Fruit fly (Drosophila melanogaster) whole organism, embryonic: ENCODE measurements around the gene CG9782.

Source experiments
- Awh ChIP-seq: fragments of 200-800 bp; sonication (Bioruptor generic); IDR thresholded peaks from 2 replicates; pipeline ENCODE4, ENCODE4 v1.3.6; 2022; ENCODE audit warnings: missing biosample characterization, missing genetic modification characterization
- CG10147 ChIP-seq: fragments of 200-800 bp; sonication (Bioruptor generic); optimal IDR thresholded peaks from 2 replicates; lab custom pipeline; 2019; ENCODE audit warnings: missing biosample characterization, mild to moderate bottlenecking, missing genetic modification characterization, moderate library complexity
- CG10209 ChIP-seq: fragments of 200-800 bp; sonication (Bioruptor generic); optimal IDR thresholded peaks from 3 replicates; lab custom pipeline; 2017; ENCODE audit warnings: missing biosample characterization, mild to moderate bottlenecking, missing genetic modification characterization, missing genetic modification reagents
- CG10431 ChIP-seq: fragments of 200-800 bp; sonication (Bioruptor generic); optimal IDR thresholded peaks from 3 replicates; lab custom pipeline; 2018; ENCODE audit warnings: missing biosample characterization, mild to moderate bottlenecking, missing genetic modification characterization
- CG10979 ChIP-seq: fragments of 200-800 bp; sonication (Bioruptor generic); optimal IDR thresholded peaks from 2 replicates; lab custom pipeline; 2018; ENCODE audit warnings: missing biosample characterization, mild to moderate bottlenecking, missing genetic modification characterization, moderate library complexity
- CG11456 ChIP-seq: fragments of 200-800 bp; sonication (Bioruptor generic); IDR thresholded peaks from 3 replicates; pipeline ENCODE4 v1.3.6; 2022; ENCODE audit warnings: missing biosample characterization, missing genetic modification characterization
- CG11695 ChIP-seq: fragments of 200-800 bp; sonication (Bioruptor generic); IDR thresholded peaks from 3 replicates; pipeline ENCODE4 v1.3.6; 2022; ENCODE audit warnings: missing biosample characterization, missing genetic modification characterization
- CG12236 ChIP-seq: fragments of 200-800 bp; sonication (Bioruptor generic); optimal IDR thresholded peaks from 2 replicates; lab custom pipeline; 2016; ENCODE audit warnings: missing biosample characterization, missing genetic modification characterization
- CG13296 ChIP-seq: fragments of 200-800 bp; sonication (Bioruptor generic); optimal IDR thresholded peaks from 3 replicates; lab custom pipeline; 2018; ENCODE audit warnings: missing biosample characterization, mild to moderate bottlenecking, missing genetic modification characterization
- CG14965 ChIP-seq: fragments of 200-800 bp; sonication (Bioruptor generic); optimal IDR thresholded peaks from 2 replicates; lab custom pipeline; 2016; ENCODE audit warnings: missing biosample characterization, missing genetic modification characterization, borderline replicate concordance
- CG1603 ChIP-seq: fragments of 200-800 bp; sonication (Bioruptor generic); optimal IDR thresholded peaks from 2 replicates; lab custom pipeline; 2019; ENCODE audit warnings: missing biosample characterization, mild to moderate bottlenecking, missing genetic modification characterization, moderate library complexity
- CG16815 ChIP-seq: fragments of 200-800 bp; sonication (Bioruptor generic); optimal IDR thresholded peaks from 3 replicates; lab custom pipeline; 2017; ENCODE audit warnings: missing biosample characterization, mild to moderate bottlenecking, missing genetic modification characterization
- CG16863 ChIP-seq: fragments of 200-800 bp; sonication (Bioruptor generic); optimal IDR thresholded peaks from 3 replicates; lab custom pipeline; 2016; ENCODE audit warnings: missing biosample characterization, missing genetic modification characterization
- CG17328 ChIP-seq: fragments of 200-800 bp; sonication (Bioruptor generic); IDR thresholded peaks from 2 replicates; pipeline ENCODE4 v1.3.6; 2022; ENCODE audit warnings: missing biosample characterization, missing genetic modification characterization
- CG18476 ChIP-seq: fragments of 200-800 bp; sonication (Bioruptor generic); optimal IDR thresholded peaks from 2 replicates; lab custom pipeline; 2016; ENCODE audit warnings: missing biosample characterization, mild to moderate bottlenecking, missing genetic modification characterization
- CG2712 ChIP-seq: fragments of 200-800 bp; optimal IDR thresholded peaks from 3 replicates; lab custom pipeline; 2019; ENCODE audit warnings: missing biosample characterization, mild to moderate bottlenecking, missing genetic modification characterization, moderate library complexity
- CG34376 ChIP-seq: fragments of 200-800 bp; sonication (Bioruptor generic); optimal IDR thresholded peaks from 2 replicates; lab custom pipeline; 2018; ENCODE audit warnings: missing biosample characterization, mild to moderate bottlenecking, missing genetic modification characterization
- CG34422 ChIP-seq: fragments of 200-800 bp; sonication (Bioruptor generic); IDR thresholded peaks from 3 replicates; pipeline ENCODE4 v1.3.6; 2022; ENCODE audit warnings: missing biosample characterization, missing genetic modification characterization
- CG4404 ChIP-seq: fragments of 200-800 bp; sonication (Bioruptor generic); IDR thresholded peaks from 2 replicates; pipeline ENCODE4 v1.3.6; 2022; ENCODE audit warnings: missing biosample characterization, missing genetic modification characterization
- CG6272 ChIP-seq: fragments of 200-800 bp; sonication (Bioruptor generic); IDR thresholded peaks from 2 replicates; pipeline ENCODE4 v1.3.6; 2022; ENCODE audit warnings: missing biosample characterization, missing genetic modification characterization
- CG8359 ChIP-seq: fragments of 200-800 bp; sonication (Bioruptor generic); optimal IDR thresholded peaks from 2 replicates; lab custom pipeline; 2017; ENCODE audit warnings: missing biosample characterization, mild to moderate bottlenecking, missing genetic modification characterization, borderline replicate concordance
- CG8765 ChIP-seq: fragments of 200-800 bp; sonication (Bioruptor generic); IDR thresholded peaks from 2 replicates; pipeline ENCODE4 v1.3.6; 2022; ENCODE audit warnings: missing biosample characterization, missing genetic modification characterization
- CG8924 ChIP-seq: fragments of 200-800 bp; optimal IDR thresholded peaks from 3 replicates; lab custom pipeline; 2019; ENCODE audit warnings: missing biosample characterization, mild to moderate bottlenecking, missing genetic modification characterization, moderate library complexity
- CG9727 ChIP-seq: fragments of 200-800 bp; sonication (Bioruptor generic); optimal IDR thresholded peaks from 3 replicates; lab custom pipeline; 2017; ENCODE audit warnings: missing biosample characterization, mild to moderate bottlenecking, missing genetic modification characterization
- CTCF ChIP-seq: fragments of 200-800 bp; sonication (Bioruptor generic); optimal IDR thresholded peaks from 2 replicates; lab custom pipeline; 2017; ENCODE audit warnings: missing biosample characterization, mild to moderate bottlenecking, missing genetic modification characterization, moderate library complexity
- Dbx ChIP-seq: fragments of 200-800 bp; sonication (Bioruptor generic); IDR thresholded peaks from 3 replicates; pipeline ENCODE4 v1.3.6; 2022; ENCODE audit warnings: missing biosample characterization, missing genetic modification characterization
- Drgx ChIP-seq: fragments of 200-800 bp; sonication (Bioruptor generic); IDR thresholded peaks from 2 replicates; pipeline ENCODE4 v1.3.6; 2022; ENCODE audit warnings: missing biosample characterization, missing genetic modification characterization
- Hmr ChIP-seq: fragments of 200-800 bp; sonication (Bioruptor generic); optimal IDR thresholded peaks from 3 replicates; lab custom pipeline; 2017; ENCODE audit warnings: mild to moderate bottlenecking, missing biosample characterization, missing genetic modification reagents, missing genetic modification characterization
- Jarid2 ChIP-seq: fragments of 200-800 bp; sonication (Bioruptor generic); optimal IDR thresholded peaks from 3 replicates; lab custom pipeline; 2017; ENCODE audit warnings: mild to moderate bottlenecking, missing biosample characterization, missing genetic modification reagents, missing genetic modification characterization
- Kr ChIP-seq: fragments of 200-800 bp; sonication (Bioruptor generic); optimal IDR thresholded peaks from 2 replicates; lab custom pipeline; 2017; ENCODE audit warnings: missing biosample characterization, mild to moderate bottlenecking, missing genetic modification characterization
- Mes4 ChIP-seq: fragments of 200-800 bp; sonication (Bioruptor generic); optimal IDR thresholded peaks from 2 replicates; lab custom pipeline; 2016; ENCODE audit warnings: missing biosample characterization, missing genetic modification characterization
- Sox102F ChIP-seq: fragments of 200-800 bp; sonication (Bioruptor generic); optimal IDR thresholded peaks from 2 replicates; lab custom pipeline; 2018; ENCODE audit warnings: missing biosample characterization, mild to moderate bottlenecking, missing genetic modification characterization, moderate library complexity
- Spps ChIP-seq: fragments of 200-800 bp; sonication (Bioruptor generic); optimal IDR thresholded peaks from 2 replicates; lab custom pipeline; 2018; ENCODE audit warnings: missing biosample characterization, mild to moderate bottlenecking, missing genetic modification characterization
- Ssrp ChIP-seq: fragments of 200-800 bp; sonication (Bioruptor generic); optimal IDR thresholded peaks from 2 replicates; lab custom pipeline; 2018; ENCODE audit warnings: missing biosample characterization, mild to moderate bottlenecking, missing genetic modification characterization, moderate library complexity
- Stat92E ChIP-seq, 3 experiments: fragments of >200 bp in 2 of 3; fragments of 200-800 bp in 1 of 3; sonication (Bioruptor generic) in 1 of 3; optimal IDR thresholded peaks; 2 replicates each; lab custom pipeline; 2017 to 2019; ENCODE audit warnings: missing biosample characterization in 3 of 3, missing genetic modification characterization in 3 of 3, mild to moderate bottlenecking in 1 of 3, moderate library complexity in 1 of 3
- Xrp1 ChIP-seq: fragments of 200-800 bp; sonication (Bioruptor generic); IDR thresholded peaks from 2 replicates; pipeline ENCODE4 v1.3.6; 2022; ENCODE audit warnings: missing biosample characterization, missing genetic modification characterization
- ase ChIP-seq: fragments of 200-800 bp; sonication (Bioruptor generic); IDR thresholded peaks from 3 replicates; pipeline ENCODE4 v1.3.6; 2022; ENCODE audit warnings: missing biosample characterization, missing genetic modification characterization
- ash1 ChIP-seq: fragments of 200-800 bp; sonication (Bioruptor generic); optimal IDR thresholded peaks from 2 replicates; lab custom pipeline; 2018; ENCODE audit warnings: missing biosample characterization, mild to moderate bottlenecking, missing genetic modification characterization
- chif ChIP-seq, 2 experiments: fragments of 200-800 bp; sonication (Bioruptor generic); optimal IDR thresholded peaks; 3 replicates each; lab custom pipeline; 2016; ENCODE audit warnings: missing biosample characterization in 2 of 2, missing genetic modification characterization in 2 of 2
- chm ChIP-seq: fragments of 200-800 bp; sonication (Bioruptor generic); IDR thresholded peaks from 2 replicates; pipeline ENCODE4 v1.3.6; 2022; ENCODE audit warnings: missing biosample characterization, missing genetic modification characterization
- cwo ChIP-seq: fragments of 200-800 bp; sonication (Bioruptor generic); optimal IDR thresholded peaks from 3 replicates; lab custom pipeline; 2017; ENCODE audit warnings: missing biosample characterization, missing genetic modification characterization, mild to moderate bottlenecking, moderate library complexity, missing genetic modification reagents
- fd64A ChIP-seq: fragments of 200-800 bp; sonication (Bioruptor generic); optimal IDR thresholded peaks from 3 replicates; lab custom pipeline; 2018; ENCODE audit warnings: missing biosample characterization, mild to moderate bottlenecking, missing genetic modification characterization
- grn ChIP-seq: fragments of 200-800 bp; sonication (Bioruptor generic); optimal IDR thresholded peaks from 3 replicates; lab custom pipeline; 2017; ENCODE audit warnings: missing biosample characterization, missing genetic modification characterization
- kah ChIP-seq: fragments of 200-800 bp; sonication (Bioruptor generic); optimal IDR thresholded peaks from 2 replicates; lab custom pipeline; 2018; ENCODE audit warnings: missing biosample characterization, mild to moderate bottlenecking, missing genetic modification characterization
- nau ChIP-seq: fragments of 200-800 bp; sonication (Bioruptor generic); optimal IDR thresholded peaks from 3 replicates; lab custom pipeline; 2017; ENCODE audit warnings: missing biosample characterization, mild to moderate bottlenecking, missing genetic modification characterization, missing genetic modification reagents
- sens-2 ChIP-seq: fragments of 200-800 bp; sonication (Bioruptor generic); IDR thresholded peaks from 2 replicates; pipeline ENCODE4 v1.3.6; 2022; ENCODE audit warnings: missing biosample characterization, missing genetic modification characterization
- tap ChIP-seq: fragments of 200-800 bp; optimal IDR thresholded peaks from 3 replicates; lab custom pipeline; 2019; ENCODE audit warnings: missing biosample characterization, mild to moderate bottlenecking, missing genetic modification characterization, moderate library complexity
- wek ChIP-seq: fragments of 200-800 bp; sonication (Bioruptor generic); optimal IDR thresholded peaks from 3 replicates; lab custom pipeline; 2018; ENCODE audit warnings: missing biosample characterization, mild to moderate bottlenecking, missing genetic modification characterization, moderate library complexity
- wor ChIP-seq: fragments of 200-800 bp; sonication (Bioruptor generic); IDR thresholded peaks from 2 replicates; pipeline ENCODE4 v1.3.6; 2022; ENCODE audit warnings: missing biosample characterization, missing genetic modification characterization
- z ChIP-seq: fragments of 200-800 bp; sonication (Bioruptor generic); IDR thresholded peaks from 3 replicates; pipeline ENCODE4 v1.3.6; 2022; ENCODE audit warnings: missing biosample characterization, missing genetic modification characterization

CG9782 gene

DNA sequence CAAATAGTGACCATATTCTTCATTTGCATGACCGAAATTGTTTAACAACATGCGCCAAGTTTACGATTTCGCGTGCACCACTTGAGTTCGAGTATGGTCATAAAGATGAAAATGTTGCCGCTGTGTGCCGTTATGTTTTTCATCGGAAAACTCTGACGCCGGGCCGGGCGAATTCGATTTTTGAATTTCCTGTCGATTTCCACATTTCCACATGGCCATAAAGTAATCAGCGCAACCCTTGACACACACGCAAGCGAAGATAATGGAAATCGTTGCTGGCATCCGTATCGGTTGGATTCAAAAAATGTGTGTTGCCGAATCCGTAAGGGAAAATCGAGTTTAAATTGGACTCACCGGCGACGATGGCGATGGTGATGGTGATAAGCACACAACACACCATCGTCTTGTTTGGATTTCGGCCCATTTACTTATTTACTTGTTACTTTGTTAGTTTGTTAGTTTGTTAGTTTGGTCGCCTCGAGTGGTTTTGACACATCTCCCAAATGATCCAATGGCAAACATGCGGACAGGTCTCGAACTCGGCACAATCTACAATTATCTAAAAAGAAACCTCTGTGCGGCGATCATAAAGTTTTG lies 23.2 kb upstream of the CG9782 start (continued):
- TF ChIP-seq fd64A, result peak; percentile 72
- peak; percentile 40 for TF ChIP-seq CG10979
- TF ChIP-seq Drgx, result no peak
- peak; percentile 16 for TF ChIP-seq Spps (tag; lab: Kevin White, UChicago)
- peak; percentile 8 for TF ChIP-seq CG18476 (GFP tag; lab: Kevin White, UChicago)
- peak; percentile 87 for TF ChIP-seq grn (GFP tag; lab: Kevin White, UChicago)
- TF ChIP-seq CG34422 (GFP tag; lab: Robert Waterston, UW), result 0 out of 3 replicates have a peak, but pooled peaks have one; percentile 14
- peak; percentile 37 for TF ChIP-seq nau (GFP tag; lab: Kevin White, UChicago)
- TF ChIP-seq chm (GFP tag; lab: Robert Waterston, UW), result peak; percentile 80
- TF ChIP-seq CG11695, result peak; percentile 37; the same call in 1 of the 3 replicates
- TF ChIP-seq CG34376, result peak; percentile 27
- TF ChIP-seq CG2712 (tag; lab: Kevin White, UChicago), result peak; percentile 41
- peak; percentile 49 for TF ChIP-seq Kr
- no peak for TF ChIP-seq CG10147 (GFP tag; lab: Kevin White, UChicago)
- TF ChIP-seq CG8924 (tag; lab: Kevin White, UChicago), result peak; percentile 27
- TF ChIP-seq tap (tag; lab: Kevin White, UChicago), result peak; percentile 28
- peak; percentile 48; the same call in 1 of the 2 replicates for TF ChIP-seq CG17328 (GFP tag; lab: Robert Waterston, UW)
- peak in 1 of 2 experiments; percentile 43 for TF ChIP-seq chif (GFP tag; optimal IDR thresholded peaks at IDR 0.05; lab: Kevin White, UChicago)
- TF ChIP-seq CTCF (GFP tag; lab: Kevin White, UChicago), result no peak
- TF ChIP-seq CG10431 (GFP tag; lab: Kevin White, UChicago), result peak; percentile 33
- TF ChIP-seq CG14965 (GFP tag; lab: Kevin White, UChicago), result no peak
- TF ChIP-seq ase, result peak; percentile 32; the same call in 1 of the 3 replicates
- TF ChIP-seq CG6272 (GFP tag; lab: Robert Waterston, UW), result no peak
- TF ChIP-seq sens-2 (GFP tag; lab: Robert Waterston, UW), result no peak
- TF ChIP-seq Mes4, result peak; percentile 51
- peak; percentile 75 for TF ChIP-seq Awh (GFP tag; lab: Robert Waterston, UW)
- no peak for TF ChIP-seq CG4404
- peak; percentile 19 for TF ChIP-seq Hmr (GFP tag; lab: Kevin White, UChicago)
- TF ChIP-seq Sox102F (GFP tag; lab: Kevin White, UChicago), result peak; percentile 49
- TF ChIP-seq CG1603 (tag; lab: Kevin White, UChicago), result peak; percentile 75
- peak; percentile 46 for TF ChIP-seq CG16863
- peak; percentile 7 for TF ChIP-seq cwo (GFP tag; lab: Kevin White, UChicago)
- peak; percentile 40 for TF ChIP-seq CG8359 (GFP tag; lab: Kevin White, UChicago)
- peak; percentile 74 for TF ChIP-seq CG9727 (GFP tag; lab: Kevin White, UChicago)
- no peak for TF ChIP-seq Dbx (GFP tag; lab: Robert Waterston, UW)
- peak; percentile 2 for TF ChIP-seq CG16815 (GFP tag; lab: Kevin White, UChicago)
- peak; percentile 59 for TF ChIP-seq CG12236 (GFP tag; lab: Kevin White, UChicago)
- peak; percentile 71 for TF ChIP-seq CG10209 (GFP tag; lab: Kevin White, UChicago)
- no peak for TF ChIP-seq Ssrp (tag; lab: Kevin White, UChicago)
- TF ChIP-seq wek (GFP tag; lab: Kevin White, UChicago), result peak; percentile 78
- peak; percentile 3 for TF ChIP-seq Jarid2 (GFP tag; lab: Kevin White, UChicago)
- 0 out of 3 replicates have a peak, but pooled peaks have one; percentile 28 for TF ChIP-seq z
- TF ChIP-seq Xrp1 (GFP tag; lab: Robert Waterston, UW), result peak; percentile 76
- peak; percentile 55 for TF ChIP-seq CG13296 (GFP tag; lab: Kevin White, UChicago)
- TF ChIP-seq kah (GFP tag; lab: Kevin White, UChicago), result peak; percentile 44
- no peak for TF ChIP-seq Stat92E (GFP tag; optimal IDR thresholded peaks at IDR 0.05; lab: Kevin White, UChicago)
- no peak for TF ChIP-seq wor
- TF ChIP-seq CG11456 (GFP tag; lab: Robert Waterston, UW), result no peak
- peak; percentile 20 for TF ChIP-seq ash1 (GFP tag; lab: Kevin White, UChicago)
- TF ChIP-seq CG8765 (GFP tag; lab: Robert Waterston, UW), result 0 out of 2 replicates have a peak, but pooled peaks have one; percentile 11
